Fruit fly (Drosophila melanogaster) whole organism, embryonic: ENCODE results near the gene kraken.

Experiments
- ATbp ChIP-seq: fragments of 200-800 bp; sonication (Bioruptor generic); optimal IDR thresholded peaks from 2 replicates; lab custom pipeline; 2017; ENCODE audit warnings: missing biosample characterization, mild to moderate bottlenecking, missing genetic modification characterization, missing genetic modification reagents
- Aef1 ChIP-seq: fragments of 200-800 bp; sonication (Bioruptor generic); IDR thresholded peaks from 3 replicates; pipeline ENCODE4 v1.3.6; 2022; ENCODE audit warnings: missing biosample characterization, missing genetic modification characterization
- Atf3 ChIP-seq: fragments of 200-800 bp; sonication (Bioruptor generic); optimal IDR thresholded peaks from 3 replicates; lab custom pipeline; 2016; ENCODE audit warnings: missing biosample characterization, missing genetic modification characterization
- C15 ChIP-seq: fragments of 200-800 bp; sonication (Bioruptor generic); IDR thresholded peaks from 3 replicates; pipeline ENCODE4 v1.3.6; 2022; ENCODE audit warnings: missing biosample characterization, missing genetic modification characterization
- CG10147 ChIP-seq: fragments of 200-800 bp; sonication (Bioruptor generic); optimal IDR thresholded peaks from 2 replicates; lab custom pipeline; 2019; ENCODE audit warnings: missing biosample characterization, mild to moderate bottlenecking, missing genetic modification characterization, moderate library complexity
- CG11247 ChIP-seq: fragments of 200-800 bp; sonication (Bioruptor generic); IDR thresholded peaks from 2 replicates; pipeline ENCODE4 v1.3.6; 2022; ENCODE audit warnings: missing biosample characterization, missing genetic modification characterization
- CG12942 ChIP-seq: fragments of 200-800 bp; sonication (Bioruptor generic); optimal IDR thresholded peaks from 3 replicates; lab custom pipeline; 2016; ENCODE audit warnings: missing biosample characterization, missing genetic modification characterization
- CG14441 ChIP-seq: fragments of 200-800 bp; sonication (Bioruptor generic); IDR thresholded peaks from 2 replicates; pipeline ENCODE4 v1.3.6; 2022; ENCODE audit warnings: missing biosample characterization, missing genetic modification characterization
- CG15696 ChIP-seq: fragments of 200-800 bp; sonication (Bioruptor generic); optimal IDR thresholded peaks from 2 replicates; lab custom pipeline; 2019; ENCODE audit warnings: missing biosample characterization, mild to moderate bottlenecking, missing genetic modification characterization, moderate library complexity
- CG16815 ChIP-seq: fragments of 200-800 bp; sonication (Bioruptor generic); optimal IDR thresholded peaks from 3 replicates; lab custom pipeline; 2017; ENCODE audit warnings: missing biosample characterization, mild to moderate bottlenecking, missing genetic modification characterization
- CG17568 ChIP-seq: fragments of 200-800 bp; sonication (Bioruptor generic); optimal IDR thresholded peaks from 2 replicates; lab custom pipeline; 2018; ENCODE audit warnings: missing biosample characterization, mild to moderate bottlenecking, missing genetic modification characterization, moderate library complexity
- CG2116 ChIP-seq: fragments of 200-800 bp; sonication (Bioruptor generic); optimal IDR thresholded peaks from 3 replicates; lab custom pipeline; 2018; ENCODE audit warnings: missing biosample characterization, mild to moderate bottlenecking, missing genetic modification characterization
- CG2129 ChIP-seq: fragments of 200-800 bp; sonication (Bioruptor generic); IDR thresholded peaks from 2 replicates; pipeline ENCODE4 v1.3.6; 2022; ENCODE audit warnings: missing biosample characterization, missing genetic modification characterization; ENCODE audit not compliant: partially characterized antibody
- CG6689 ChIP-seq: fragments of 200-800 bp; sonication (Bioruptor generic); IDR thresholded peaks from 2 replicates; pipeline ENCODE4 v1.3.6; 2022; ENCODE audit warnings: missing biosample characterization, missing genetic modification characterization
- CG7271 ChIP-seq: fragments of 200-800 bp; sonication (Bioruptor generic); optimal IDR thresholded peaks from 2 replicates; lab custom pipeline; 2018; ENCODE audit warnings: missing biosample characterization, mild to moderate bottlenecking, missing genetic modification characterization, moderate library complexity
- CG7745 ChIP-seq: fragments of 200-800 bp; sonication (Bioruptor generic); optimal IDR thresholded peaks from 2 replicates; lab custom pipeline; 2018; ENCODE audit warnings: missing biosample characterization, mild to moderate bottlenecking, missing genetic modification characterization, moderate library complexity
- CG7928 ChIP-seq: fragments of 200-800 bp; sonication (Bioruptor generic); optimal IDR thresholded peaks from 2 replicates; lab custom pipeline; 2017; ENCODE audit warnings: missing biosample characterization, mild to moderate bottlenecking, missing genetic modification characterization
- CG8944 ChIP-seq: fragments of 200-800 bp; sonication (Bioruptor generic); optimal IDR thresholded peaks from 3 replicates; lab custom pipeline; 2016; ENCODE audit warnings: missing biosample characterization, missing genetic modification characterization
- CG9609 ChIP-seq: fragments of 200-800 bp; sonication (Bioruptor generic); optimal IDR thresholded peaks from 3 replicates; lab custom pipeline; 2016; ENCODE audit warnings: missing biosample characterization, missing genetic modification characterization
- CG9727 ChIP-seq: fragments of 200-800 bp; sonication (Bioruptor generic); optimal IDR thresholded peaks from 3 replicates; lab custom pipeline; 2017; ENCODE audit warnings: missing biosample characterization, mild to moderate bottlenecking, missing genetic modification characterization
- Chrac-16 ChIP-seq: fragments of 200-800 bp; sonication (Bioruptor generic); optimal IDR thresholded peaks from 3 replicates; lab custom pipeline; 2016; ENCODE audit warnings: missing biosample characterization, missing genetic modification characterization
- Deaf1 ChIP-seq: fragments of 200-800 bp; optimal IDR thresholded peaks from 3 replicates; lab custom pipeline; 2019; ENCODE audit warnings: missing biosample characterization, mild to moderate bottlenecking, missing genetic modification characterization, moderate library complexity
- Drgx ChIP-seq: fragments of 200-800 bp; sonication (Bioruptor generic); IDR thresholded peaks from 2 replicates; pipeline ENCODE4 v1.3.6; 2022; ENCODE audit warnings: missing biosample characterization, missing genetic modification characterization
- Eip74EF ChIP-seq, 2 experiments: fragments of 200-800 bp in 1 of 2; fragments of >200 bp in 1 of 2; sonication (Bioruptor generic) in 1 of 2; optimal IDR thresholded peaks; 2 replicates each; lab custom pipeline; 2017 to 2019; ENCODE audit warnings: missing biosample characterization in 2 of 2, missing genetic modification characterization in 2 of 2, mild to moderate bottlenecking in 1 of 2, moderate library complexity in 1 of 2
- Ets97D ChIP-seq: fragments of 200-800 bp; sonication (Bioruptor generic); optimal IDR thresholded peaks from 3 replicates; lab custom pipeline; 2016; ENCODE audit warnings: missing biosample characterization, missing genetic modification characterization
- HHEX ChIP-seq: fragments of 200-800 bp; sonication (Bioruptor generic); optimal IDR thresholded peaks from 3 replicates; lab custom pipeline; 2017; ENCODE audit warnings: missing biosample characterization, mild to moderate bottlenecking, missing genetic modification characterization, missing genetic modification reagents
- HLH4C ChIP-seq: fragments of 200-800 bp; sonication (Bioruptor generic); IDR thresholded peaks from 3 replicates; pipeline ENCODE4 v1.3.6; 2022; ENCODE audit warnings: missing biosample characterization, missing genetic modification characterization; ENCODE audit not compliant: partially characterized antibody
- Hand ChIP-seq: fragments of 200-800 bp; sonication (Bioruptor generic); optimal IDR thresholded peaks from 2 replicates; lab custom pipeline; 2017; ENCODE audit warnings: mild to moderate bottlenecking, missing biosample characterization, missing genetic modification reagents, missing genetic modification characterization
- Lim3 ChIP-seq: fragments of 200-800 bp; sonication (Bioruptor generic); IDR thresholded peaks from 2 replicates; pipeline ENCODE4 v1.3.6; 2022; ENCODE audit warnings: missing biosample characterization, missing genetic modification characterization
- Mes4 ChIP-seq: fragments of 200-800 bp; sonication (Bioruptor generic); optimal IDR thresholded peaks from 2 replicates; lab custom pipeline; 2016; ENCODE audit warnings: missing biosample characterization, missing genetic modification characterization
- Pdp1 ChIP-seq, 2 experiments: fragments of 200-800 bp; sonication (Bioruptor generic); optimal IDR thresholded peaks; 3 replicates each; lab custom pipeline; 2016; ENCODE audit warnings: missing biosample characterization in 2 of 2, missing genetic modification characterization in 2 of 2, mild to moderate bottlenecking in 1 of 2, moderate library complexity in 1 of 2
- Ravus ChIP-seq: fragments of 200-800 bp; sonication (Bioruptor generic); IDR thresholded peaks from 2 replicates; pipeline ENCODE4 v1.3.6; 2022; ENCODE audit warnings: missing biosample characterization, missing genetic modification characterization
- Vsx1 ChIP-seq: fragments of 200-800 bp; sonication (Bioruptor generic); optimal IDR thresholded peaks from 2 replicates; lab custom pipeline; 2017; ENCODE audit warnings: missing biosample characterization, mild to moderate bottlenecking, missing genetic modification characterization, missing genetic modification reagents
- Xrp1 ChIP-seq: fragments of 200-800 bp; sonication (Bioruptor generic); IDR thresholded peaks from 2 replicates; pipeline ENCODE4 v1.3.6; 2022; ENCODE audit warnings: missing biosample characterization, missing genetic modification characterization
- fd64A ChIP-seq: fragments of 200-800 bp; sonication (Bioruptor generic); optimal IDR thresholded peaks from 3 replicates; lab custom pipeline; 2018; ENCODE audit warnings: missing biosample characterization, mild to moderate bottlenecking, missing genetic modification characterization
- fu2 ChIP-seq: fragments of 200-800 bp; sonication (Bioruptor generic); optimal IDR thresholded peaks from 2 replicates; lab custom pipeline; 2016; ENCODE audit warnings: missing biosample characterization, missing genetic modification characterization
- ind ChIP-seq: fragments of 200-800 bp; sonication (Bioruptor generic); optimal IDR thresholded peaks from 3 replicates; lab custom pipeline; 2016; ENCODE audit warnings: missing biosample characterization, missing genetic modification characterization
- insv ChIP-seq, 2 experiments: fragments of 200-800 bp; sonication (Bioruptor generic); optimal IDR thresholded peaks; 3 replicates each; lab custom pipeline; 2016 to 2018; ENCODE audit warnings: missing biosample characterization in 2 of 2, missing genetic modification characterization in 2 of 2
- kni ChIP-seq: fragments of 200-800 bp; sonication (Bioruptor generic); optimal IDR thresholded peaks from 3 replicates; lab custom pipeline; 2017; ENCODE audit warnings: mild to moderate bottlenecking, missing biosample characterization, missing genetic modification reagents, missing genetic modification characterization
- pita ChIP-seq: fragments of 200-800 bp; sonication (Bioruptor generic); optimal IDR thresholded peaks from 2 replicates; lab custom pipeline; 2017; ENCODE audit warnings: missing biosample characterization, mild to moderate bottlenecking, missing genetic modification characterization
- pros ChIP-seq: fragments of 200-800 bp; sonication (Bioruptor generic); optimal IDR thresholded peaks from 3 replicates; lab custom pipeline; 2019; ENCODE audit warnings: missing biosample characterization, mild to moderate bottlenecking, missing genetic modification characterization, moderate library complexity
- pzg ChIP-seq: fragments of 200-800 bp; sonication (Bioruptor generic); optimal IDR thresholded peaks from 3 replicates; lab custom pipeline; 2018; ENCODE audit warnings: missing biosample characterization, mild to moderate bottlenecking, missing genetic modification characterization, moderate library complexity
- rib ChIP-seq: fragments of 200-800 bp; sonication (Bioruptor generic); IDR thresholded peaks from 2 replicates; pipeline ENCODE4 v1.3.6; 2022; ENCODE audit warnings: missing biosample characterization, missing genetic modification characterization
- ro ChIP-seq: fragments of 200-800 bp; sonication (Bioruptor generic); IDR thresholded peaks from 2 replicates; pipeline ENCODE4 v1.3.6; 2022; ENCODE audit warnings: missing biosample characterization, missing genetic modification characterization
- ssp ChIP-seq: fragments of 200-800 bp; sonication (Bioruptor generic); IDR thresholded peaks from 2 replicates; pipeline ENCODE4 v1.3.6; 2022; ENCODE audit warnings: missing biosample characterization, missing genetic modification characterization
- sug ChIP-seq: fragments of 200-800 bp; optimal IDR thresholded peaks from 2 replicates; lab custom pipeline; 2019; ENCODE audit warnings: missing biosample characterization, mild to moderate bottlenecking, missing genetic modification characterization, moderate library complexity
- trh ChIP-seq: fragments of 200-800 bp; sonication (Bioruptor generic); optimal IDR thresholded peaks from 2 replicates; lab custom pipeline; 2016; ENCODE audit warnings: missing biosample characterization, missing genetic modification characterization
- ttk ChIP-seq: fragments of 200-800 bp; sonication (Bioruptor generic); IDR thresholded peaks from 2 replicates; pipeline ENCODE4 v2.1.2; 2022; ENCODE audit warnings: missing biosample characterization, missing genetic modification characterization
- unc-4 ChIP-seq: fragments of 200-800 bp; sonication (Bioruptor generic); IDR thresholded peaks from 2 replicates; pipeline ENCODE4 v1.3.6; 2022; ENCODE audit warnings: missing biosample characterization, missing genetic modification characterization; ENCODE audit not compliant: partially characterized antibody
- zen2 ChIP-seq: fragments of 200-800 bp; sonication (Bioruptor generic); IDR thresholded peaks from 3 replicates; pipeline ENCODE4 v1.3.6; 2022; ENCODE audit warnings: missing biosample characterization, missing genetic modification characterization; ENCODE audit not compliant: partially characterized antibody

The kraken gene

DNA sequence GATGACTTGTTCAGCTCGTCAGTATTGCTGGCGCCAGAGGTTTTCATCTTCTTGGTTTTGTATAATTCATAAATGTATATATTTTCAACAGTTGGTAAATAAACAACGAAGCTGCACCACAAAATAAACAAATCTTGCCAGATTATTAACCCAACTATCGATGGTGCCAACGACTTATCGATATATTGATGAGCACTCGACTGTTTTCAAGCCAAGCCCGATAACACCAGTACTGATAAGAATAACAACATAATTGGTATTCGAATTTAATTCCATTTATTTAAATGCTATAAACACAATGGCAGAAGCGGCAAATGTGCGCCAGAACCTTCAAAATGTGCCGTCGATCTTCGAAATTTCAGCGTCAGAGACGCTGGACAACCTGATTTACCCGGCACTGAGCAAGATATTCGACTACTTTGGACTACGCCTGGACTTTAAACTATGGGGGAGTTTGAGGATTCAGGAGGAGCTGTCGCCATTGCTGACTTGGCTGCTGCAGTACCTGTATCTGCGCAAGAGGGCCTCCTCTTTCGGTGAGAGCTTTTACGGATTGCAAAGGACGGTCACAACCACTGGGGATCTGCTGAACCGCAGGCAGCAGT, 36.7 kb upstream of the kraken start, which contains the start of the genes Saf6 and Pex12 (continued):
- TF ChIP-seq CG9727 (GFP tag; lab: Kevin White, UChicago) (no peak), ttk (no peak), CG16815 (GFP tag; lab: Kevin White, UChicago) (no peak), CG2129 (GFP tag; lab: Robert Waterston, UW) (peak; percentile 73), fu2 (GFP tag; lab: Kevin White, UChicago) (no peak), CG8944 (GFP tag; lab: Kevin White, UChicago) (no peak), unc-4 (GFP tag; lab: Robert Waterston, UW) (peak; percentile 84), Atf3 (GFP tag; lab: Kevin White, UChicago) (no peak), Hand (no peak), CG6689 (GFP tag; lab: Robert Waterston, UW) (no peak), CG15696 (no peak), trh (no peak), CG2116 (GFP tag; lab: Kevin White, UChicago) (peak; percentile 65), pzg (GFP tag; lab: Kevin White, UChicago) (peak; percentile 57), Chrac-16 (GFP tag; lab: Kevin White, UChicago) (no peak), ind (GFP tag; lab: Kevin White, UChicago) (no peak), CG10147 (GFP tag; lab: Kevin White, UChicago) (no peak), Aef1 (GFP tag; lab: Robert Waterston, UW) (no peak), Lim3 (GFP tag; lab: Robert Waterston, UW) (no peak), Pdp1 (GFP tag; optimal IDR thresholded peaks at IDR 0.05; lab: Kevin White, UChicago) (peak in 1 of 2 experiments; percentile 21), Eip74EF (GFP tag; optimal IDR thresholded peaks at IDR 0.05; lab: Kevin White, UChicago) (no peak), CG7271 (tag; lab: Kevin White, UChicago) (no peak), zen2 (GFP tag; lab: Robert Waterston, UW) (peak; percentile 85), fd64A (no peak), HHEX (GFP tag; lab: Kevin White, UChicago) (no peak), HLH4C (peak; percentile 80), Drgx (no peak), Xrp1 (GFP tag; lab: Robert Waterston, UW) (peak; percentile 6; the same call in 1 of the 2 replicates), sug (no peak), CG17568 (GFP tag; lab: Kevin White, UChicago) (no peak), Ets97D (GFP tag; lab: Kevin White, UChicago) (no peak), C15 (GFP tag; lab: Robert Waterston, UW) (no peak), CG9609 (GFP tag; lab: Kevin White, UChicago) (no peak), insv (GFP tag; optimal IDR thresholded peaks at IDR 0.05; lab: Kevin White, UChicago) (peak in 1 of 2 experiments; percentile 54), Deaf1 (tag; lab: Kevin White, UChicago) (no peak), ATbp (no peak), Vsx1 (GFP tag; lab: Kevin White, UChicago) (no peak), CG11247 (GFP tag; lab: Robert Waterston, UW) (no peak), CG7745 (tag; lab: Kevin White, UChicago) (no peak), pros (no peak), kni (GFP tag; lab: Kevin White, UChicago) (no peak), rib (no peak), CG12942 (GFP tag; lab: Kevin White, UChicago) (no peak), pita (GFP tag; lab: Kevin White, UChicago) (no peak), CG14441 (GFP tag; lab: Robert Waterston, UW) (no peak), CG7928 (GFP tag; lab: Kevin White, UChicago) (no peak), Ravus (GFP tag; lab: Robert Waterston, UW) (no peak), ssp (GFP tag; lab: Robert Waterston, UW) (no peak), Mes4 (GFP tag; lab: Kevin White, UChicago) (no peak), ro (no peak)
